Worm (Caenorhabditis elegans) whole organism, L1 larva: ENCODE data around the gene tmem-132.

Experiments
- C04F5.9 ChIP-seq: sonication (generic microtip); optimal IDR thresholded peaks from 2 replicates; lab custom pipeline; 2016; ENCODE audit warnings: missing genetic modification characterization, missing compliant biosample characterization
- F16B12.6 ChIP-seq: fragments of 150-350 bp; optimal IDR thresholded peaks from 2 replicates; lab custom pipeline; 2014; ENCODE audit warnings: missing biosample characterization, missing genetic modification characterization
- alr-1 ChIP-seq: fragments of 200-800 bp; sonication (Bioruptor generic); optimal IDR thresholded peaks from 2 replicates; lab custom pipeline; 2018; ENCODE audit warnings: borderline replicate concordance, mild to moderate bottlenecking, missing genetic modification characterization, missing compliant biosample characterization
- ceh-82 ChIP-seq, 3 experiments: fragments of 150-350 bp in 1 of 3; sonication (generic microtip) in 2 of 3; optimal IDR thresholded peaks; 2 replicates each; lab custom pipeline; 2014 to 2017; ENCODE audit warnings: missing biosample characterization in 3 of 3, missing genetic modification characterization in 3 of 3
- ces-1 ChIP-seq: fragments of 150-350 bp; optimal IDR thresholded peaks from 2 replicates; lab custom pipeline; 2014; ENCODE audit warnings: missing biosample characterization, missing genetic modification reagents, missing genetic modification characterization
- dpl-1 ChIP-seq, 3 experiments: fragments of 150-350 bp in 2 of 3; sonication (generic microtip) in 1 of 3; optimal IDR thresholded peaks; 2 replicates each; lab custom pipeline; 2014 to 2017; ENCODE audit warnings: missing biosample characterization in 3 of 3, missing genetic modification characterization in 3 of 3, missing genetic modification reagents in 3 of 3
- efl-1 ChIP-seq, 4 experiments: fragments of 150-350 bp; optimal IDR thresholded peaks in 3 of 4; peaks in 1 of 4; 1 replicate in 1 of 4; 2 replicates in 3 of 4; lab custom pipeline; 2014; ENCODE audit warnings: missing biosample characterization in 2 of 4, missing genetic modification characterization in 2 of 4, missing genetic modification reagents in 2 of 4
- efl-3 ChIP-seq: fragments of 200-800 bp; sonication (Bioruptor generic); optimal IDR thresholded peaks from 2 replicates; lab custom pipeline; 2018; ENCODE audit warnings: mild to moderate bottlenecking, missing genetic modification characterization, missing compliant biosample characterization
- egl-13 ChIP-seq: sonication (generic microtip); optimal IDR thresholded peaks from 2 replicates; lab custom pipeline; 2016; ENCODE audit warnings: missing genotype, missing genetic modification reagents, missing genetic modification characterization, missing compliant biosample characterization
- fkh-10 ChIP-seq: sonication (generic microtip); optimal IDR thresholded peaks from 2 replicates; lab custom pipeline; 2017; ENCODE audit warnings: missing biosample characterization, missing genetic modification reagents, missing genetic modification characterization
- fos-1 ChIP-seq: fragments of 150-350 bp; optimal IDR thresholded peaks from 2 replicates; lab custom pipeline; 2014; ENCODE audit warnings: missing biosample characterization, missing genetic modification characterization
- grh-1 ChIP-seq: fragments of 200-800 bp; sonication (Bioruptor generic); IDR thresholded peaks from 2 replicates; pipeline ENCODE4 v1.3.6; 2022; ENCODE audit warnings: missing genetic modification reagents, missing genetic modification characterization, missing compliant biosample characterization
- lin-13 ChIP-seq: fragments of 150-350 bp; optimal IDR thresholded peaks from 2 replicates; lab custom pipeline; 2014; ENCODE audit warnings: missing biosample characterization, missing genetic modification reagents, missing genetic modification characterization
- lin-14 ChIP-seq: fragments of 200-800 bp; sonication (Bioruptor generic); optimal IDR thresholded peaks from 2 replicates; lab custom pipeline; 2018; ENCODE audit warnings: mild to moderate bottlenecking, missing genetic modification characterization, moderate library complexity, missing compliant biosample characterization
- lin-39 ChIP-seq: fragments of 150-350 bp; optimal IDR thresholded peaks from 2 replicates; lab custom pipeline; 2014; ENCODE audit warnings: missing biosample characterization, missing genetic modification reagents, missing genetic modification characterization
- lir-3 ChIP-seq: sonication (generic microtip); optimal IDR thresholded peaks from 2 replicates; lab custom pipeline; 2016; ENCODE audit warnings: mild to moderate bottlenecking, missing genetic modification characterization, moderate library complexity, missing compliant biosample characterization; ENCODE audit not compliant: poor library complexity
- mab-9 ChIP-seq: fragments of 200-800 bp; sonication (Bioruptor generic); IDR thresholded peaks from 2 replicates; pipeline ENCODE4 v1.3.6; 2022; ENCODE audit warnings: missing genetic modification reagents, missing genetic modification characterization, missing compliant biosample characterization
- mep-1 ChIP-seq: fragments of 150-350 bp; optimal IDR thresholded peaks from 2 replicates; lab custom pipeline; 2014; ENCODE audit warnings: missing biosample characterization, missing genetic modification characterization
- nhr-12 ChIP-seq: sonication (generic microtip); optimal IDR thresholded peaks from 2 replicates; lab custom pipeline; 2017; ENCODE audit warnings: missing biosample characterization, missing genetic modification characterization
- nhr-28 ChIP-seq: fragments of 150-350 bp; optimal IDR thresholded peaks from 2 replicates; lab custom pipeline; 2014; ENCODE audit warnings: missing biosample characterization, missing genetic modification characterization
- nhr-47 ChIP-seq: sonication (generic microtip); optimal IDR thresholded peaks from 2 replicates; lab custom pipeline; 2016; ENCODE audit warnings: mild to moderate bottlenecking, missing genetic modification characterization, moderate library complexity, missing compliant biosample characterization
- nhr-71 ChIP-seq: sonication (generic microtip); optimal IDR thresholded peaks from 2 replicates; lab custom pipeline; 2016; ENCODE audit warnings: mild to moderate bottlenecking, missing genetic modification characterization, moderate library complexity, missing compliant biosample characterization
- nhr-77 ChIP-seq: fragments of 150-350 bp; optimal IDR thresholded peaks from 2 replicates; lab custom pipeline; 2014; ENCODE audit warnings: missing biosample characterization, missing genetic modification characterization
- nhr-84 ChIP-seq: sonication (generic microtip); optimal IDR thresholded peaks from 2 replicates; lab custom pipeline; 2017; ENCODE audit warnings: missing biosample characterization, missing genetic modification characterization
- rnt-1 ChIP-seq: sonication (generic microtip); optimal IDR thresholded peaks from 2 replicates; lab custom pipeline; 2016; ENCODE audit warnings: mild to moderate bottlenecking, missing genetic modification characterization, moderate library complexity, missing compliant biosample characterization
- skn-1 ChIP-seq: fragments of 150-350 bp; optimal IDR thresholded peaks from 2 replicates; lab custom pipeline; 2014; ENCODE audit warnings: missing biosample characterization, missing genetic modification characterization
- snpc-4 ChIP-seq: fragments of 150-350 bp; optimal IDR thresholded peaks from 2 replicates; lab custom pipeline; 2014; ENCODE audit warnings: missing biosample characterization, missing genetic modification characterization
- snu-23 ChIP-seq: sonication (generic microtip); optimal IDR thresholded peaks from 2 replicates; lab custom pipeline; 2016; ENCODE audit warnings: missing genetic modification characterization, missing compliant biosample characterization
- sptf-1 ChIP-seq: fragments of 150-350 bp; optimal IDR thresholded peaks from 2 replicates; lab custom pipeline; 2014; ENCODE audit warnings: missing biosample characterization, missing genetic modification characterization
- tbx-2 ChIP-seq: sonication (generic microtip); optimal IDR thresholded peaks from 2 replicates; lab custom pipeline; 2016; ENCODE audit warnings: missing genetic modification characterization, missing compliant biosample characterization
- tlp-1 ChIP-seq: fragments of 150-350 bp; optimal IDR thresholded peaks from 2 replicates; lab custom pipeline; 2014; ENCODE audit warnings: missing biosample characterization, missing genetic modification characterization
- unc-130 ChIP-seq: fragments of 150-350 bp; optimal IDR thresholded peaks from 2 replicates; lab custom pipeline; 2017; ENCODE audit warnings: missing biosample characterization, missing genetic modification characterization, inconsistent platforms
- unc-86 ChIP-seq: sonication (generic microtip); optimal IDR thresholded peaks from 2 replicates; lab custom pipeline; 2016; ENCODE audit warnings: missing genetic modification characterization, missing compliant biosample characterization
- unc-98 ChIP-seq: fragments of 200-800 bp; sonication (Bioruptor generic); IDR thresholded peaks from 2 replicates; pipeline ENCODE4 v1.3.6; 2022; ENCODE audit warnings: missing genetic modification characterization, missing compliant biosample characterization
- xbp-1 ChIP-seq: sonication (generic microtip); optimal IDR thresholded peaks from 2 replicates; lab custom pipeline; 2016; ENCODE audit warnings: missing genetic modification characterization, missing compliant biosample characterization
- zag-1 ChIP-seq: fragments of 150-350 bp; optimal IDR thresholded peaks from 2 replicates; lab custom pipeline; 2014; ENCODE audit warnings: missing biosample characterization, missing genetic modification characterization
- zip-4 ChIP-seq: fragments of 200-800 bp; sonication (Bioruptor generic); optimal IDR thresholded peaks from 2 replicates; lab custom pipeline; 2018; ENCODE audit warnings: mild to moderate bottlenecking, missing genetic modification characterization, moderate library complexity, missing compliant biosample characterization
- ztf-11 ChIP-seq, 2 experiments: sonication (generic microtip); optimal IDR thresholded peaks; 2 replicates each; lab custom pipeline; 2016 to 2017; ENCODE audit warnings: missing genetic modification characterization in 2 of 2, missing biosample characterization in 1 of 2, missing compliant biosample characterization in 1 of 2
- ztf-4 ChIP-seq: fragments of 150-350 bp; optimal IDR thresholded peaks from 2 replicates; lab custom pipeline; 2014; ENCODE audit warnings: missing biosample characterization, missing genetic modification characterization

The tmem-132 gene

ce11 chrIII:2686663-2687062, 29.8 kb downstream of the tmem-132 start:
- TF ChIP-seq fkh-10 (GFP tag; lab: Kevin White, UChicago): peak; percentile 87
- no peak for TF ChIP-seq xbp-1 (tag; lab: Kevin White, UChicago)
- peak; percentile 1 for TF ChIP-seq zag-1 (tag; lab: Kevin White, UChicago)
- no peak for TF ChIP-seq sptf-1 (tag; lab: Kevin White, UChicago)
- TF ChIP-seq ces-1 (GFP tag; lab: Kevin White, UChicago): peak; percentile 68
- TF ChIP-seq efl-1 (optimal IDR thresholded peaks at IDR 0.05; lab: Kevin White, UChicago): no peak
- peak in 1 of 2 experiments; percentile 62 for TF ChIP-seq efl-1 (GFP tag; optimal IDR thresholded peaks at IDR 0.05 in 1 of 2; lab: Kevin White, UChicago)

ce11 chrIII:2686064-2686463, 30.4 kb downstream of the tmem-132 start, which contains the start of the genes Y71H2AL.2, Y71H2AL.4 and pbo-1:
Y71H2AL.2 (plus strand) TSS chrIII:2686364.
Y71H2AL.4 (plus strand) TSS chrIII:2686408.
pbo-1 (minus strand) TSS chrIII:2686463.
- TF ChIP-seq efl-1 (optimal IDR thresholded peaks at IDR 0.05; lab: Kevin White, UChicago) (no peak), efl-1 (GFP tag; optimal IDR thresholded peaks at IDR 0.05 in 1 of 2; lab: Kevin White, UChicago) (peak in 1 of 2 experiments; percentile 83), F16B12.6 (tag; lab: Kevin White, UChicago) (no peak)

- TF ChIP-seq unc-86 (tag; lab: Kevin White, UChicago) (no peak), alr-1 (tag; lab: Kevin White, UChicago) (no peak), ztf-4 (tag; lab: Kevin White, UChicago) (no peak), lir-3 (tag; lab: Kevin White, UChicago) (no peak), nhr-12 (tag; lab: Kevin White, UChicago) (no peak), sptf-1 (tag; lab: Kevin White, UChicago) (no peak), nhr-47 (tag; lab: Kevin White, UChicago) (no peak), unc-130 (tag; lab: Kevin White, UChicago) (no peak), grh-1 (GFP tag; lab: Robert Waterston, UW) (no peak), rnt-1 (no peak), mep-1 (tag; lab: Kevin White, UChicago) (no peak), C04F5.9 (tag; lab: Kevin White, UChicago) (no peak), mab-9 (GFP tag; lab: Robert Waterston, UW) (no peak), lin-13 (GFP tag; lab: Kevin White, UChicago) (no peak), zip-4 (GFP tag; lab: Kevin White, UChicago) (no peak), ztf-11 (tag; optimal IDR thresholded peaks at IDR 0.05; lab: Kevin White, UChicago) (no peak), zag-1 (tag; lab: Kevin White, UChicago) (no peak), nhr-84 (tag; lab: Kevin White, UChicago) (no peak), unc-98 (GFP tag; lab: Robert Waterston, UW) (no peak)
Measured at ce11 chrIII:2683403-2683802, 33.0 kb downstream of the tmem-132 start.

ce11 chrIII:2681559-2681958, 34.9 kb downstream of the tmem-132 start:
- TF ChIP-seq efl-1 (optimal IDR thresholded peaks at IDR 0.05; lab: Kevin White, UChicago) (no peak), efl-1 (GFP tag; optimal IDR thresholded peaks at IDR 0.05 in 1 of 2; lab: Kevin White, UChicago) (peak in 1 of 2 experiments; percentile 6), snu-23 (no peak)

ce11 chrIII:2679362-2679761, 37.1 kb downstream of the tmem-132 start:
- TF ChIP-seq snu-23 (no peak), nhr-71 (tag; lab: Kevin White, UChicago) (no peak), snpc-4 (no peak), tlp-1 (tag; lab: Kevin White, UChicago) (no peak), rnt-1 (no peak), skn-1 (tag; lab: Kevin White, UChicago) (no peak), efl-3 (GFP tag; lab: Kevin White, UChicago) (no peak), lin-39 (no peak), ceh-82 (tag; optimal IDR thresholded peaks at IDR 0.05; lab: Kevin White, UChicago) (no peak), tbx-2 (tag; lab: Kevin White, UChicago) (no peak), egl-13 (tag; lab: Kevin White, UChicago) (no peak), fos-1 (no peak), nhr-28 (no peak), alr-1 (tag; lab: Kevin White, UChicago) (no peak), lin-14 (GFP tag; lab: Kevin White, UChicago) (no peak), dpl-1 (GFP tag; optimal IDR thresholded peaks at IDR 0.05; lab: Kevin White, UChicago) (no peak), nhr-77 (tag; lab: Kevin White, UChicago) (no peak)
